Worm (Caenorhabditis elegans): Measurements from ENCODE around the gene F59F5.5.

Gene F59F5.5

DNA sequence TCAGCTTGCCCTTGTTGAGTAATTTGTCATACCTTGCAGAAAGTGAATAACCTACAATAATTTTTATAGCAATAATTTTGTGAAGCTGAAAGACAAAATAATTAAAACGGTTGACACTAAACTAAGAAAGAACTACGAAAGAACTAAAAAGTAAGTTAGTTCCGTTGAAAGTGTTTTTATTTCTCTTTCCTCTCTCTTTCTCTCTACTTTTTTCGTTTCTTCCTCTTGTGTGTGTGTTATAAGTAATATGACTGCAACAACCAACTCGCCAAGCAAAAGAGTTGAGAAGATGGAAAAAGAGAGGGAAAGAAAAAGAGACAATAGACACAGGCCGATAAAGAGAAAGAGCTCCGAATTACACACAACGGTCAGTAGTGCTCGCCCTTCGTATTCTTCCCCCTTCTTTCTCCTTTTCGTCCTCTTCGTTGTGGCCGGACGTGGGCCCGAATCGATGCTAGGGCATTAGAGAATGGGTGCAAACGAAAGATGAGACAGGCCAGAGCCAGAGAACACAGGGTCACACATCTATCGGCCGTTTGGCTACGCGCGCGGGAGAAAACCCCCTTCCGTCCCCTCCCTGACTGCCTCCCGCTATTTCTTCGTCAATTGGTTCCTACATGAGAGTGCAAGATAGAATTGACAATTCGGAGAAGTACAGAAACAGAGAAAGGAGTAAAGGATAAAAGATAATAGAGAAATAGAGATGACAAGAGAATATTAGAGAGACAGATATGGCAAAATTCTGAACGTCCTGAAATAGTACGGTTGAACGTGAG, 9.6 kb downstream of the F59F5.5 start, which contains the start of gene syd-2 (continued):
- no peak for TF ChIP-seq cebp-1 (GFP tag; IDR thresholded peaks at IDR 0.05)
- no peak for TF ChIP-seq cebp-1 (tag; optimal IDR thresholded peaks at IDR 0.05)
- TF ChIP-seq sea-2 (GFP tag; IDR thresholded peaks at IDR 0.05), result no peak
- TF ChIP-seq ztf-18 (tag; optimal IDR thresholded peaks at IDR 0.05), result peak; percentile 5
- no peak for TF ChIP-seq Y79H2A.3 (GFP tag; conservative IDR thresholded peaks at IDR 0.05)
- 0 out of 2 replicates have a peak, but pooled peaks have one; percentile 66 for TF ChIP-seq madf-3 (GFP tag; IDR thresholded peaks at IDR 0.05)
- peak in 1 of 3 experiments; percentile 11 for TF ChIP-seq lin-35 (GFP tag; optimal IDR thresholded peaks at IDR 0.05)
- no peak for TF ChIP-seq lsy-27 (tag; optimal IDR thresholded peaks at IDR 0.05; ENCODE audit: borderline replicate concordance, insufficient read depth)
- peak; percentile 46 for TF ChIP-seq snpc-4 (GFP tag; optimal IDR thresholded peaks at IDR 0.05)
- TF ChIP-seq snpc-4 (tag; optimal IDR thresholded peaks at IDR 0.05), result peak in 2 of 4 experiments; percentile 14 to 21
- peak; percentile 75 for TF ChIP-seq somi-1 (GFP tag; optimal IDR thresholded peaks at IDR 0.05)
- peak; percentile 32; the same call in 1 of the 2 replicates for TF ChIP-seq pbrm-1 (GFP tag; IDR thresholded peaks at IDR 0.05)
- TF ChIP-seq rcor-1 (GFP tag; IDR thresholded peaks at IDR 0.05), result 0 out of 2 replicates have a peak, but pooled peaks have one; percentile 12
- TF ChIP-seq unc-130 (GFP tag; optimal IDR thresholded peaks at IDR 0.05), result no peak

DNA sequence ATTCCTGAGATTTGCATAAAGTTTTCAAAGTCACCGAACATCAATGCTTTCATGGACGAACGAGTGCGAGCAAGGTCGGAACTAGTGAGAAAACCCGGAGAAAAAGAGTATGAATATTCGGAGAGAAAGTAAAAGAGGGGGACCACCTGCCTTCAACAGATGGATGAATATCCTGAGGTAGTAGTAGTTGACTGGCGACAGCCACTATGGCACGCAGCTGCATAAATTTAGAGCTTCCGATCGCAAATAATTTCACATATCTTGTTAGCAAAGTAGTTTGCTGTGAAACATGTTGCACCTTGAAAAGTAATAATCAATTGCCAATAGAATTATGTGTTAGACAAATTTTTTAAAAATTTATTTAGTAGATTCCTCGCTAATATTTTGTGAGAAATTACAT, 10.9 kb downstream of the F59F5.5 start:
- TF ChIP-seq hlh-26 (GFP tag; conservative IDR thresholded peaks at IDR 0.05) (no peak), tlf-1 (GFP tag; optimal IDR thresholded peaks at IDR 0.05) (no peak), dox-1 (GFP tag; IDR thresholded peaks at IDR 0.05) (no peak), tbx-9 (tag; optimal IDR thresholded peaks at IDR 0.05; ENCODE audit: borderline replicate concordance) (no peak), K12H6.12 (tag; optimal IDR thresholded peaks at IDR 0.05) (no peak), tbp1 (GFP tag; optimal IDR thresholded peaks at IDR 0.05) (no peak), him-1 (tag; optimal IDR thresholded peaks at IDR 0.05) (no peak), ekl-4 (GFP tag; IDR thresholded peaks at IDR 0.05) (no peak), lir-1 (GFP tag; conservative IDR thresholded peaks at IDR 0.05) (no peak), T26A5.8 (tag; optimal IDR thresholded peaks at IDR 0.05) (no peak), die-1 (tag; optimal IDR thresholded peaks at IDR 0.05) (no peak), F57A8.1 (GFP tag; optimal IDR thresholded peaks at IDR 0.05) (no peak), C17E4.6 (GFP tag; IDR thresholded peaks at IDR 0.05) (no peak), F39B2.1 (GFP tag; IDR thresholded peaks at IDR 0.05) (no peak), Y56A3A.18 (GFP tag; IDR thresholded peaks at IDR 0.05) (no peak)

DNA sequence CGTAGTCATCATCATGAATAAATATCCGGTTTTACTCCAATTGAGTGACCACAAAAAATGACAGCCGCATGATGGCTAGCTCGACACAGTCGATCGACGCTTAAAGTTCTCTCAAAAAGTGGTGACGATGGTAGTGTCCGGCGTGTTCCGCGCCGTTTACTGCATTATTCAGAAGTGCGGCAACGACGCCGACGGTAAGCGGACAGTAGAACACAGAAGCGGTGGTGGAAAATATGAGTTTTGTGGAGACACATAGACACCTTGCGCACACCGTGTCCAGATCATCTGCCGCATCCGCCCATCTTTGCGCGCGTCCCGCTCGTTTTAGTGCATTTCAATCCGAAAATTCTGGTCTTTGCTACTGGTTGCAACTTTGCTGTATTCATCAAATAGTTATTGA, 13.4 kb downstream of the F59F5.5 start, which contains the start of gene F59F5.7:
TSS of gene F59F5.7 (plus strand) at position 301 of the 400 bp plus-strand sequence.
- no peak for TF ChIP-seq rec-8 (tag; optimal IDR thresholded peaks at IDR 0.05)

ce11 chrX:10566775-10567174, 21.0 kb downstream of the F59F5.5 start:
- TF ChIP-seq ztf-6 (GFP tag; IDR thresholded peaks at IDR 0.05) (no peak), let-526 (GFP tag; IDR thresholded peaks at IDR 0.05) (no peak), F22D6.2 (tag; optimal IDR thresholded peaks at IDR 0.05) (no peak), pha-4 (tag; optimal IDR thresholded peaks at IDR 0.05) (no peak), B0261.1 (tag; optimal IDR thresholded peaks at IDR 0.05) (no peak)

All from whole organism, young adult.